Fruit fly (Drosophila melanogaster) whole organism, embryonic: ENCODE results near the gene CG44362.
A peak's percentile ranks its signal among the peaks of the same experiment; 100 is the strongest.

Experiments
- Atf-2 ChIP-seq: fragments of 200-800 bp; sonication (Bioruptor generic); optimal IDR thresholded peaks from 2 replicates; lab custom pipeline; 2016; ENCODE audit warnings: missing biosample characterization, missing genetic modification characterization
- CG10147 ChIP-seq: fragments of 200-800 bp; sonication (Bioruptor generic); optimal IDR thresholded peaks from 2 replicates; lab custom pipeline; 2019; ENCODE audit warnings: missing biosample characterization, mild to moderate bottlenecking, missing genetic modification characterization, moderate library complexity
- CG11504 ChIP-seq: fragments of 200-800 bp; sonication (Bioruptor generic); optimal IDR thresholded peaks from 3 replicates; lab custom pipeline; 2019; ENCODE audit warnings: missing biosample characterization, mild to moderate bottlenecking, missing genetic modification characterization, moderate library complexity
- CG12071 ChIP-seq: fragments of 200-800 bp; sonication (Bioruptor generic); optimal IDR thresholded peaks from 3 replicates; lab custom pipeline; 2018; ENCODE audit warnings: missing biosample characterization, mild to moderate bottlenecking, missing genetic modification characterization
- CG14441 ChIP-seq: fragments of 200-800 bp; sonication (Bioruptor generic); IDR thresholded peaks from 2 replicates; pipeline ENCODE4 v1.3.6; 2022; ENCODE audit warnings: missing biosample characterization, missing genetic modification characterization
- CG15269 ChIP-seq: fragments of 200-800 bp; sonication (Bioruptor generic); optimal IDR thresholded peaks from 2 replicates; lab custom pipeline; 2018; ENCODE audit warnings: missing biosample characterization, mild to moderate bottlenecking, missing genetic modification characterization, moderate library complexity
- CG15479 ChIP-seq: fragments of 200-800 bp; sonication (Bioruptor generic); optimal IDR thresholded peaks from 3 replicates; lab custom pipeline; 2019; ENCODE audit warnings: missing biosample characterization, mild to moderate bottlenecking, missing genetic modification characterization, moderate library complexity
- CG16815 ChIP-seq: fragments of 200-800 bp; sonication (Bioruptor generic); optimal IDR thresholded peaks from 3 replicates; lab custom pipeline; 2017; ENCODE audit warnings: missing biosample characterization, mild to moderate bottlenecking, missing genetic modification characterization
- CG17328 ChIP-seq: fragments of 200-800 bp; sonication (Bioruptor generic); IDR thresholded peaks from 2 replicates; pipeline ENCODE4 v1.3.6; 2022; ENCODE audit warnings: missing biosample characterization, missing genetic modification characterization
- CG2202 ChIP-seq: fragments of 200-800 bp; sonication (Bioruptor generic); optimal IDR thresholded peaks from 2 replicates; lab custom pipeline; 2018; ENCODE audit warnings: missing biosample characterization, mild to moderate bottlenecking, missing genetic modification characterization
- CG2712 ChIP-seq: fragments of 200-800 bp; optimal IDR thresholded peaks from 3 replicates; lab custom pipeline; 2019; ENCODE audit warnings: missing biosample characterization, mild to moderate bottlenecking, missing genetic modification characterization, moderate library complexity
- CG2889 ChIP-seq: fragments of 200-800 bp; sonication (Bioruptor generic); IDR thresholded peaks from 3 replicates; pipeline ENCODE4 v1.3.6; 2022; ENCODE audit warnings: missing biosample characterization, missing genetic modification characterization
- CG3407 ChIP-seq: fragments of 200-800 bp; sonication (Bioruptor generic); optimal IDR thresholded peaks from 2 replicates; lab custom pipeline; 2018; ENCODE audit warnings: missing biosample characterization, mild to moderate bottlenecking, missing genetic modification characterization
- CG4360 ChIP-seq: fragments of 200-800 bp; sonication (Bioruptor generic); IDR thresholded peaks from 2 replicates; pipeline ENCODE4 v1.3.6; 2022; ENCODE audit warnings: missing biosample characterization, missing genetic modification characterization
- CG5180 ChIP-seq: fragments of 200-800 bp; sonication (Bioruptor generic); optimal IDR thresholded peaks from 3 replicates; lab custom pipeline; 2017; ENCODE audit warnings: missing biosample characterization, missing genetic modification characterization, mild to moderate bottlenecking, moderate library complexity, missing genetic modification reagents
- CG5953 ChIP-seq: fragments of 200-800 bp; sonication (Bioruptor generic); IDR thresholded peaks from 2 replicates; pipeline ENCODE4 v1.3.6; 2022; ENCODE audit warnings: missing biosample characterization, missing genetic modification characterization
- CG6689 ChIP-seq: fragments of 200-800 bp; sonication (Bioruptor generic); IDR thresholded peaks from 2 replicates; pipeline ENCODE4 v1.3.6; 2022; ENCODE audit warnings: missing biosample characterization, missing genetic modification characterization
- CG6791 ChIP-seq: fragments of 200-800 bp; sonication (Bioruptor generic); IDR thresholded peaks from 3 replicates; pipeline ENCODE4 v1.3.6; 2022; ENCODE audit warnings: missing biosample characterization, missing genetic modification characterization; ENCODE audit not compliant: partially characterized antibody
- CG6813 ChIP-seq: fragments of 200-800 bp; sonication (Bioruptor generic); optimal IDR thresholded peaks from 2 replicates; lab custom pipeline; 2017; ENCODE audit warnings: missing biosample characterization, missing genetic modification characterization, mild to moderate bottlenecking, moderate library complexity, missing genetic modification reagents
- CG7928 ChIP-seq: fragments of 200-800 bp; sonication (Bioruptor generic); optimal IDR thresholded peaks from 2 replicates; lab custom pipeline; 2017; ENCODE audit warnings: missing biosample characterization, mild to moderate bottlenecking, missing genetic modification characterization
- Dbx ChIP-seq: fragments of 200-800 bp; sonication (Bioruptor generic); IDR thresholded peaks from 3 replicates; pipeline ENCODE4 v1.3.6; 2022; ENCODE audit warnings: missing biosample characterization, missing genetic modification characterization
- Dll ChIP-seq: fragments of 200-800 bp; sonication (Bioruptor generic); IDR thresholded peaks from 4 replicates; pipeline ENCODE4 v1.3.6; 2022; ENCODE audit warnings: missing biosample characterization, missing genetic modification characterization; ENCODE audit not compliant: partially characterized antibody
- Ets97D ChIP-seq: fragments of 200-800 bp; sonication (Bioruptor generic); optimal IDR thresholded peaks from 3 replicates; lab custom pipeline; 2016; ENCODE audit warnings: missing biosample characterization, missing genetic modification characterization
- H2.0 ChIP-seq: fragments of 200-800 bp; sonication (Bioruptor generic); IDR thresholded peaks from 2 replicates; pipeline ENCODE4 v1.3.6; 2022; ENCODE audit warnings: missing biosample characterization, missing genetic modification characterization
- Hey ChIP-seq: fragments of 200-800 bp; sonication (Bioruptor generic); optimal IDR thresholded peaks from 3 replicates; lab custom pipeline; 2018; ENCODE audit warnings: missing biosample characterization, mild to moderate bottlenecking, missing genetic modification characterization
- Hr39 ChIP-seq: fragments of >200 bp; optimal IDR thresholded peaks from 2 replicates; lab custom pipeline; 2017
- Hr78 ChIP-seq, 2 experiments: fragments of 200-800 bp in 1 of 2; fragments of >200 bp in 1 of 2; sonication (Bioruptor generic) in 1 of 2; optimal IDR thresholded peaks; 2 replicates each; lab custom pipeline; 2017 to 2019; ENCODE audit warnings: missing biosample characterization in 2 of 2, missing genetic modification characterization in 2 of 2, mild to moderate bottlenecking in 1 of 2, moderate library complexity in 1 of 2
- Hsf ChIP-seq: fragments of 200-800 bp; sonication (Bioruptor generic); optimal IDR thresholded peaks from 3 replicates; lab custom pipeline; 2016; ENCODE audit warnings: missing biosample characterization, missing genetic modification characterization
- MBD-R2 ChIP-seq: fragments of 200-800 bp; sonication (Bioruptor generic); IDR thresholded peaks from 2 replicates; pipeline ENCODE4 v1.3.6; 2022; ENCODE audit warnings: missing biosample characterization, missing genetic modification characterization
- MESR4 ChIP-seq: fragments of 200-800 bp; sonication (Bioruptor generic); optimal IDR thresholded peaks from 2 replicates; lab custom pipeline; 2018; ENCODE audit warnings: missing biosample characterization, mild to moderate bottlenecking, missing genetic modification characterization, moderate library complexity
- Oaz ChIP-seq: fragments of 200-800 bp; sonication (Bioruptor generic); IDR thresholded peaks from 2 replicates; pipeline ENCODE4 v1.3.6; 2022; ENCODE audit warnings: missing biosample characterization, missing genetic modification characterization
- Scr ChIP-seq: fragments of 200-800 bp; sonication (Bioruptor generic); IDR thresholded peaks from 2 replicates; pipeline ENCODE4 v1.3.6; 2022; ENCODE audit warnings: missing biosample characterization, missing genetic modification characterization; ENCODE audit not compliant: partially characterized antibody
- Trl ChIP-seq, 3 experiments: fragments of >200 bp in 2 of 3; fragments of 200-800 bp in 1 of 3; sonication (Bioruptor generic) in 1 of 3; optimal IDR thresholded peaks; 2 replicates in 1 of 3; 3 replicates in 2 of 3; lab custom pipeline; 2016 to 2017; ENCODE audit warnings: missing biosample characterization in 1 of 3, missing genetic modification characterization in 1 of 3
- bab2 ChIP-seq: fragments of 200-800 bp; sonication (Bioruptor generic); optimal IDR thresholded peaks from 2 replicates; lab custom pipeline; 2016; ENCODE audit warnings: missing biosample characterization, missing genetic modification characterization
- dimm ChIP-seq: fragments of 200-800 bp; sonication (Bioruptor generic); IDR thresholded peaks from 2 replicates; pipeline ENCODE4 v1.3.6; 2022; ENCODE audit warnings: missing biosample characterization, missing genetic modification characterization
- dm ChIP-seq: fragments of 200-800 bp; sonication (Bioruptor generic); optimal IDR thresholded peaks from 3 replicates; lab custom pipeline; 2016; ENCODE audit warnings: missing biosample characterization, missing genetic modification characterization
- exex ChIP-seq: fragments of 200-800 bp; sonication (Bioruptor generic); optimal IDR thresholded peaks from 4 replicates; lab custom pipeline; 2018; ENCODE audit warnings: missing biosample characterization, mild to moderate bottlenecking, missing genetic modification characterization, moderate library complexity
- ftz-f1 ChIP-seq: fragments of 200-800 bp; sonication (Bioruptor generic); optimal IDR thresholded peaks from 2 replicates; lab custom pipeline; 2016; ENCODE audit warnings: missing biosample characterization, missing genetic modification characterization
- hbn ChIP-seq: fragments of 200-800 bp; sonication (Bioruptor generic); IDR thresholded peaks from 2 replicates; pipeline ENCODE4 v1.3.6; 2022; ENCODE audit warnings: missing biosample characterization, missing genetic modification characterization; ENCODE audit not compliant: partially characterized antibody
- klu ChIP-seq: fragments of 200-800 bp; sonication (Bioruptor generic); IDR thresholded peaks from 2 replicates; pipeline ENCODE4 v1.3.6; 2022; ENCODE audit warnings: missing biosample characterization, missing genetic modification characterization
- lab ChIP-seq: fragments of 200-800 bp; sonication (Bioruptor generic); optimal IDR thresholded peaks from 3 replicates; lab custom pipeline; 2017; ENCODE audit warnings: missing biosample characterization, missing genetic modification characterization, mild to moderate bottlenecking, moderate library complexity, missing genetic modification reagents
- lmd ChIP-seq: fragments of 200-800 bp; sonication (Bioruptor generic); IDR thresholded peaks from 2 replicates; pipeline ENCODE4 v1.3.6; 2022; ENCODE audit warnings: missing biosample characterization, missing genetic modification characterization
- lov ChIP-seq, 2 experiments: fragments of 200-800 bp in 1 of 2; fragments of >200 bp in 1 of 2; sonication (Bioruptor generic) in 1 of 2; IDR thresholded peaks in 1 of 2; optimal IDR thresholded peaks in 1 of 2; 2 replicates in 1 of 2; 3 replicates in 1 of 2; pipeline versions ENCODE4 v1.3.6 to Lab custom; 2017 to 2022; ENCODE audit warnings: missing biosample characterization in 1 of 2, missing genetic modification characterization in 1 of 2
- pum ChIP-seq: fragments of 200-800 bp; sonication (Bioruptor generic); optimal IDR thresholded peaks from 2 replicates; lab custom pipeline; 2016; ENCODE audit warnings: missing biosample characterization, missing genetic modification characterization
- sob ChIP-seq: fragments of 200-800 bp; sonication (Bioruptor generic); IDR thresholded peaks from 2 replicates; pipeline ENCODE4 v1.3.6; 2022; ENCODE audit warnings: missing biosample characterization, missing genetic modification characterization
- sr ChIP-seq: fragments of 200-800 bp; sonication (Bioruptor generic); IDR thresholded peaks from 3 replicates; pipeline ENCODE4 v1.3.6; 2022; ENCODE audit warnings: missing biosample characterization, missing genetic modification characterization
- sug ChIP-seq: fragments of 200-800 bp; optimal IDR thresholded peaks from 2 replicates; lab custom pipeline; 2019; ENCODE audit warnings: missing biosample characterization, mild to moderate bottlenecking, missing genetic modification characterization, moderate library complexity
- tgo ChIP-seq: fragments of 200-800 bp; sonication (Bioruptor generic); IDR thresholded peaks from 3 replicates; pipeline ENCODE4 v1.3.6; 2022; ENCODE audit warnings: missing biosample characterization, missing genetic modification characterization
- ttk ChIP-seq: fragments of 200-800 bp; sonication (Bioruptor generic); IDR thresholded peaks from 2 replicates; pipeline ENCODE4 v2.1.2; 2022; ENCODE audit warnings: missing biosample characterization, missing genetic modification characterization

The CG44362 gene

DNA sequence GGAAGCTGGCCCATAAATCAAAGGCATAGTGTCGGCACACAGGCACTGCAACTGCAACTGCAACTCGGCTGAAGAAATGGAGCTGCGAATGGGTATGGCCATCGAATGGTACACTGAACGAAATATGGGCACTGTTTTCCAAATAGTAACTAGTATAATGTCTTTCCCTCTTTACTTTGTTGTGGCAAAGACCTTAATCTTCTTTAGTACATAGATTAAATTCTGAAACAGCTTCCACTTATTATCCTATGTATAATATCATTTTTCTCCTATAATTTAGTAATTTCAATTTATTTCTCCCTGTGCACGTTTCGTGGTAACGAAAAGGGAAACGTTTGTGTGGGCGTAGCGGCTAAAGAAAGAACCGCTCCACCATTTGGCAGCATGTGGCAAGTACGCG, 22.0 kb upstream of the CG44362 start (continued):
- TF ChIP-seq CG6689, result peak; percentile 63
- no peak for TF ChIP-seq sug (tag; lab: Kevin White, UChicago)
- TF ChIP-seq Hr78 (GFP tag; optimal IDR thresholded peaks at IDR 0.05; lab: Kevin White, UChicago), result peak in 1 of 2 experiments; percentile 50
- no peak for TF ChIP-seq CG10147
- peak; percentile 58; the same call in 2 of the 3 replicates for TF ChIP-seq sr (GFP tag; lab: Robert Waterston, UW)
- TF ChIP-seq Ets97D (GFP tag; lab: Kevin White, UChicago), result no peak
- peak; percentile 54; the same call in 1 of the 2 replicates for TF ChIP-seq ttk (GFP tag; lab: Robert Waterston, UW)
- no peak for TF ChIP-seq Hey (tag; lab: Kevin White, UChicago)
- peak; percentile 27 for TF ChIP-seq Atf-2 (GFP tag; lab: Kevin White, UChicago)
- peak; percentile 59 for TF ChIP-seq lab (GFP tag; lab: Kevin White, UChicago)
- no peak for TF ChIP-seq ftz-f1
- TF ChIP-seq dm, result peak; percentile 16
- TF ChIP-seq klu, result peak; percentile 26; the same call in 1 of the 2 replicates
- 0 out of 2 replicates have a peak, but pooled peaks have one; percentile 38 for TF ChIP-seq sob
- TF ChIP-seq Scr (GFP tag; lab: Robert Waterston, UW), result no peak
- peak; percentile 33; the same call in 1 of the 2 replicates for TF ChIP-seq MBD-R2 (GFP tag; lab: Robert Waterston, UW)
- no peak for TF ChIP-seq hbn
- TF ChIP-seq Dll (GFP tag; lab: Robert Waterston, UW), result no peak
- TF ChIP-seq lmd, result peak; percentile 49
- TF ChIP-seq CG11504 (tag; lab: Kevin White, UChicago), result peak; percentile 81
- TF ChIP-seq CG15479 (GFP tag; lab: Kevin White, UChicago), result no peak
- TF ChIP-seq pum, result peak; percentile 47
- TF ChIP-seq bab2 (GFP tag; lab: Kevin White, UChicago), result peak; percentile 46
- TF ChIP-seq CG5180 (GFP tag; lab: Kevin White, UChicago), result peak; percentile 74
- TF ChIP-seq CG14441 (GFP tag; lab: Robert Waterston, UW), result 0 out of 2 replicates have a peak, but pooled peaks have one; percentile 24
- TF ChIP-seq CG3407, result peak; percentile 79
- peak; percentile 66 for TF ChIP-seq CG6813 (GFP tag; lab: Kevin White, UChicago)
- peak; percentile 22 for TF ChIP-seq CG15269 (tag; lab: Kevin White, UChicago)
- no peak for TF ChIP-seq CG2889 (GFP tag; lab: Robert Waterston, UW)
- TF ChIP-seq Hsf (GFP tag; lab: Kevin White, UChicago), result peak; percentile 65
- TF ChIP-seq Dbx (GFP tag; lab: Robert Waterston, UW), result no peak
- no peak for TF ChIP-seq CG5953 (GFP tag; lab: Robert Waterston, UW)
- peak; percentile 92 for TF ChIP-seq CG2712
- no peak for TF ChIP-seq Hr39 (lab: Kevin White, UChicago)
- TF ChIP-seq MESR4 (GFP tag; lab: Kevin White, UChicago), result no peak
- peak; percentile 39 for TF ChIP-seq CG12071 (GFP tag; lab: Kevin White, UChicago)
- TF ChIP-seq dimm, result no peak
- no peak for TF ChIP-seq lov (optimal IDR thresholded peaks at IDR 0.05; lab: Kevin White, UChicago)
- peak; percentile 48; the same call in 1 of the 3 replicates for TF ChIP-seq lov (GFP tag; IDR thresholded peaks at IDR 0.05; lab: Robert Waterston, UW)
- peak; percentile 74 for TF ChIP-seq CG17328 (GFP tag; lab: Robert Waterston, UW)
- no peak for TF ChIP-seq Trl (optimal IDR thresholded peaks at IDR 0.05; lab: Kevin White, UChicago)
- peak; percentile 38 for TF ChIP-seq Trl (GFP tag; optimal IDR thresholded peaks at IDR 0.05; lab: Kevin White, UChicago)
- TF ChIP-seq tgo (GFP tag; lab: Robert Waterston, UW), result peak; percentile 50; the same call in 1 of the 3 replicates
- peak; percentile 74 for TF ChIP-seq CG2202 (tag; lab: Kevin White, UChicago)
- TF ChIP-seq CG6791, result no peak
- no peak for TF ChIP-seq exex (tag; lab: Kevin White, UChicago)
- no peak for TF ChIP-seq Oaz (GFP tag; lab: Robert Waterston, UW)
- TF ChIP-seq CG4360 (GFP tag; lab: Robert Waterston, UW), result peak; percentile 46
- TF ChIP-seq CG16815 (GFP tag; lab: Kevin White, UChicago), result peak; percentile 59
- peak; percentile 40; the same call in 1 of the 2 replicates for TF ChIP-seq H2.0 (GFP tag; lab: Robert Waterston, UW)
- TF ChIP-seq CG7928 (GFP tag; lab: Kevin White, UChicago), result no peak
